Worm (Caenorhabditis elegans): ENCODE results near the gene ttr-13.

- no peak for TF ChIP-seq sox-4 (tag; optimal IDR thresholded peaks at IDR 0.05)
- no peak for TF ChIP-seq dmd-4 (tag; optimal IDR thresholded peaks at IDR 0.05; ENCODE audit: borderline replicate concordance)
- TF ChIP-seq fax-1 (tag; optimal IDR thresholded peaks at IDR 0.05) = no peak
- no peak for TF ChIP-seq tbx-2 (tag; optimal IDR thresholded peaks at IDR 0.05)
- no peak for TF ChIP-seq nhr-11 (tag; optimal IDR thresholded peaks at IDR 0.05)
- TF ChIP-seq elt-2 (tag; optimal IDR thresholded peaks at IDR 0.05) = no peak
- TF ChIP-seq hlh-30 (tag; optimal IDR thresholded peaks at IDR 0.05; ENCODE audit: insufficient read depth) = no peak
- TF ChIP-seq ceh-6 (GFP tag; optimal IDR thresholded peaks at IDR 0.05) = no peak
- TF ChIP-seq dve-1 (tag; optimal IDR thresholded peaks at IDR 0.05) = no peak
- TF ChIP-seq ama-1 (optimal IDR thresholded peaks at IDR 0.05) = no peak
- TF ChIP-seq gmeb-2 (tag; optimal IDR thresholded peaks at IDR 0.05) = no peak
These were observed 23.3 kb upstream of the ttr-13 start, which contains the start of gene W01F3.2 for ce11 chrV:20660025-20660424.
